Fruit fly (Drosophila melanogaster): Measurements from ENCODE around the gene SKIP.

DNA sequence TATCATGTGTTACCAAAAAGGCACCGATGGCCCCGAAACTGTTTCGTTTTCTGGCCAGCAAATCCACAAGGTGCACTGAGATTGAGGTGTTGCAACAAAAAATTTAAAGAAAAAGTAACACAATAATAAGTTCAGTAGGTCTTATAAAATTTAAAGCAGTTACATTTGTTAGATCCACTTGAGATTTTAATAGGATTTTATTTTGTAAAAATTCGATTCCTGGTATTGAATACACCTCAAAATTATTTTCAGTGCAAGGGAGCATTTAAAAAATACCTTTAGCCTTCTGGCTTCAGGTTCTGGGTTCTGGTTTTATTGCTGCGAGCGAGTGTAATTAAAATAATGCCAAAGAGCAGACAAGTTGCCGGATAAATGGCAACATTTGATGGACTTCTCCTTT lies 42.1 kb downstream of the SKIP start:
- TF ChIP-seq Abd-B (GFP tag; optimal IDR thresholded peaks at IDR 0.05), result no peak
- TF ChIP-seq Dfd (GFP tag; optimal IDR thresholded peaks at IDR 0.05), result no peak
- TF ChIP-seq sage (GFP tag; optimal IDR thresholded peaks at IDR 0.05), result peak; percentile 70
- TF ChIP-seq fru (GFP tag; optimal IDR thresholded peaks at IDR 0.05), result peak; percentile 90
- peak; percentile 70 for TF ChIP-seq Jra (GFP tag; optimal IDR thresholded peaks at IDR 0.05)
- TF ChIP-seq HLH106 (tag; optimal IDR thresholded peaks at IDR 0.05), result peak; percentile 89
- no peak for TF ChIP-seq Vsx2 (GFP tag; optimal IDR thresholded peaks at IDR 0.05; ENCODE audit: partially characterized antibody)
- TF ChIP-seq dsf (GFP tag; optimal IDR thresholded peaks at IDR 0.05; ENCODE audit: borderline replicate concordance), result peak; percentile 39
